Fruit fly (Drosophila melanogaster) whole organism, pupa: ENCODE measurements around the gene dgrn.

Experiments used
- CG10348 ChIP-seq: fragments of 200-800 bp; sonication (Bioruptor generic); IDR thresholded peaks from 2 replicates; pipeline ENCODE4 v1.3.6; 2022; ENCODE audit warnings: missing biosample characterization, missing genetic modification characterization
- CG12605 ChIP-seq: fragments of 200-800 bp; sonication (Bioruptor generic); IDR thresholded peaks from 2 replicates; pipeline ENCODE4 v1.3.6; 2022; ENCODE audit warnings: missing biosample characterization, missing genetic modification characterization
- CG13204 ChIP-seq: fragments of 200-800 bp; sonication (Bioruptor generic); optimal IDR thresholded peaks from 2 replicates; lab custom pipeline; 2018; ENCODE audit warnings: missing biosample characterization, mild to moderate bottlenecking, missing genetic modification characterization, moderate library complexity
- CG14655 ChIP-seq: fragments of 200-800 bp; sonication (Bioruptor generic); optimal IDR thresholded peaks from 3 replicates; lab custom pipeline; 2017; ENCODE audit warnings: mild to moderate bottlenecking, missing biosample characterization, missing genetic modification reagents, missing genetic modification characterization
- CG32121 ChIP-seq: fragments of 200-800 bp; sonication (Bioruptor generic); IDR thresholded peaks from 2 replicates; pipeline ENCODE4 v1.3.6; 2022; ENCODE audit warnings: missing biosample characterization, missing genetic modification characterization
- CG34367 ChIP-seq: fragments of 200-800 bp; sonication (Bioruptor generic); optimal IDR thresholded peaks from 2 replicates; lab custom pipeline; 2018; ENCODE audit warnings: missing biosample characterization, mild to moderate bottlenecking, missing genetic modification characterization
- CG8301 ChIP-seq: fragments of 200-800 bp; sonication (Bioruptor generic); optimal IDR thresholded peaks from 2 replicates; lab custom pipeline; 2018; ENCODE audit warnings: missing biosample characterization, mild to moderate bottlenecking, missing genetic modification characterization
- CG9948 ChIP-seq: fragments of 200-800 bp; sonication (Bioruptor generic); optimal IDR thresholded peaks from 2 replicates; lab custom pipeline; 2018; ENCODE audit warnings: missing biosample characterization, mild to moderate bottlenecking, missing genetic modification characterization, moderate library complexity
- EcR ChIP-seq: fragments of 200-800 bp; sonication (Bioruptor generic); optimal IDR thresholded peaks from 3 replicates; lab custom pipeline; 2019; ENCODE audit warnings: missing biosample characterization, missing genetic modification characterization, mild to moderate bottlenecking, moderate library complexity, missing genetic modification reagents
- Ets98B ChIP-seq: fragments of 200-800 bp; sonication (Bioruptor generic); IDR thresholded peaks from 2 replicates; pipeline ENCODE4 v1.3.6; 2022; ENCODE audit warnings: missing biosample characterization, missing genetic modification characterization
- Pif1B ChIP-seq: fragments of 200-800 bp; sonication (Bioruptor generic); optimal IDR thresholded peaks from 3 replicates; lab custom pipeline; 2016; ENCODE audit warnings: missing biosample characterization, missing genetic modification characterization
- Snoo ChIP-seq: fragments of 200-800 bp; sonication (Bioruptor generic); optimal IDR thresholded peaks from 3 replicates; lab custom pipeline; 2017; ENCODE audit warnings: missing biosample characterization, mild to moderate bottlenecking, missing genetic modification characterization, inconsistent platforms
- rn ChIP-seq: fragments of 200-800 bp; sonication (Bioruptor generic); IDR thresholded peaks from 2 replicates; pipeline ENCODE4 v1.3.6; 2022; ENCODE audit warnings: missing biosample characterization, missing genetic modification characterization

- TF ChIP-seq EcR (GFP tag; lab: Kevin White, UChicago) (no peak), CG32121 (GFP tag; lab: Robert Waterston, UW) (no peak), CG9948 (no peak), Snoo (tag; lab: Kevin White, UChicago) (no peak), CG14655 (GFP tag; lab: Kevin White, UChicago) (no peak), CG34367 (tag; lab: Kevin White, UChicago) (no peak), CG10348 (GFP tag; lab: Robert Waterston, UW) (no peak), Ets98B (GFP tag; lab: Robert Waterston, UW) (no peak), CG8301 (tag; lab: Kevin White, UChicago) (no peak), CG12605 (GFP tag; lab: Robert Waterston, UW) (no peak), CG13204 (GFP tag; lab: Kevin White, UChicago) (no peak), rn (no peak), Pif1B (GFP tag; lab: Kevin White, UChicago) (no peak)
Measured at dm6 chr3R:5831339-5831738, 6.9 kb downstream of the dgrn start, which contains the start of gene CG1208.
